Worm (Caenorhabditis elegans) whole organism, L4/young adult: ENCODE results near the gene pyp-1.

ENCODE experiments used
- W03F9.2 ChIP-seq: fragments of 150-350 bp; optimal IDR thresholded peaks from 2 replicates; lab custom pipeline; 2014; ENCODE audit warnings: missing biosample characterization, missing genetic modification characterization
- dao-5 ChIP-seq: sonication (generic microtip); optimal IDR thresholded peaks from 2 replicates; lab custom pipeline; 2016; ENCODE audit warnings: missing genotype, missing genetic modification characterization, moderate library complexity, missing compliant biosample characterization
- him-1 ChIP-seq: sonication (generic microtip); optimal IDR thresholded peaks from 2 replicates; lab custom pipeline; 2016; ENCODE audit warnings: missing genotype, missing genetic modification reagents, missing genetic modification characterization, missing compliant biosample characterization

The pyp-1 gene

ce11 chrIV:10016977-10017376 lies 18.3 kb upstream of the pyp-1 start, which contains the start of gene ent-7:
Gene ent-7 (plus strand): TSS chrIV:10017277.
- TF ChIP-seq W03F9.2 (tag; lab: Kevin White, UChicago) (no peak), dao-5 (tag; lab: Kevin White, UChicago) (no peak), him-1 (tag; lab: Kevin White, UChicago) (no peak)

- no peak for TF ChIP-seq W03F9.2 (tag; lab: Kevin White, UChicago)
- no peak for TF ChIP-seq him-1 (tag; lab: Kevin White, UChicago)
- TF ChIP-seq dao-5 (tag; lab: Kevin White, UChicago) = no peak
Observed at ce11 chrIV:10009536-10009935, 10.8 kb upstream of the pyp-1 start, which contains the start of gene magu-4. Gene magu-4 (plus strand): TSS chrIV:10009753.

- TF ChIP-seq him-1 (tag; lab: Kevin White, UChicago) (no peak), W03F9.2 (tag; lab: Kevin White, UChicago) (no peak), dao-5 (tag; lab: Kevin White, UChicago) (no peak)
Observed at ce11 chrIV:10007758-10008157, 9.0 kb upstream of the pyp-1 start.

- TF ChIP-seq W03F9.2 (tag; lab: Kevin White, UChicago) (no peak), dao-5 (tag; lab: Kevin White, UChicago) (no peak), him-1 (tag; lab: Kevin White, UChicago) (no peak)
Observed at ce11 chrIV:10006792-10007191, 8.1 kb upstream of the pyp-1 start, which contains the start of gene C47E12.13. Gene C47E12.13 (minus strand): TSS chrIV:10006892.

- TF ChIP-seq W03F9.2 (tag; lab: Kevin White, UChicago) (no peak), dao-5 (tag; lab: Kevin White, UChicago) (no peak), him-1 (tag; lab: Kevin White, UChicago) (no peak)
Observed at ce11 chrIV:10003372-10003771, 4.6 kb upstream of the pyp-1 start, which contains the start of the genes C47E12.2 and sars-1. Gene C47E12.2 (minus strand): TSS chrIV:10003502. Gene sars-1 (plus strand): TSS chrIV:10003726.

- TF ChIP-seq W03F9.2 (tag; lab: Kevin White, UChicago) (no peak), dao-5 (tag; lab: Kevin White, UChicago) (no peak), him-1 (tag; lab: Kevin White, UChicago) (no peak)
Observed at ce11 chrIV:10001748-10002147, 3.0 kb upstream of the pyp-1 start, which contains the start of gene C47E12.3. Gene C47E12.3 (minus strand): TSS chrIV:10001848.

- TF ChIP-seq dao-5 (tag; lab: Kevin White, UChicago) (no peak), W03F9.2 (tag; lab: Kevin White, UChicago) (peak; percentile 34)
Observed at ce11 chrIV:9994895-9995394, 3.8 kb downstream of the pyp-1 start, which contains the start of gene uba-1. Gene uba-1 (minus strand): TSS chrIV:9994945.

- TF ChIP-seq dao-5 (tag; lab: Kevin White, UChicago) (no peak), W03F9.2 (tag; lab: Kevin White, UChicago) (peak; percentile 50)
Observed at ce11 chrIV:9993403-9994132, 5.2 kb downstream of the pyp-1 start.

- TF ChIP-seq dao-5 (tag; lab: Kevin White, UChicago) (no peak), W03F9.2 (tag; lab: Kevin White, UChicago) (no peak), him-1 (tag; lab: Kevin White, UChicago) (no peak)
Observed at ce11 chrIV:9989416-9989815, 9.3 kb downstream of the pyp-1 start.

- TF ChIP-seq W03F9.2 (tag; lab: Kevin White, UChicago) (no peak), dao-5 (tag; lab: Kevin White, UChicago) (no peak), him-1 (tag; lab: Kevin White, UChicago) (no peak)
Observed at ce11 chrIV:9982895-9983294, 15.8 kb downstream of the pyp-1 start, which contains the start of gene mam-2. Gene mam-2 (plus strand): TSS chrIV:9983195.

- TF ChIP-seq him-1 (tag; lab: Kevin White, UChicago) = no peak
Observed at ce11 chrIV:9982226-9982794, 16.4 kb downstream of the pyp-1 start, which contains the start of gene rrp-1. Gene rrp-1 (minus strand): TSS chrIV:9982276.

ce11 chrIV:9977602-9978172 lies 21.0 kb downstream of the pyp-1 start, which contains the start of gene dhp-2:
Gene dhp-2 (plus strand): TSS chrIV:9978122.
- TF ChIP-seq W03F9.2 (tag; lab: Kevin White, UChicago) (no peak), him-1 (tag; lab: Kevin White, UChicago) (no peak), dao-5 (tag; lab: Kevin White, UChicago) (no peak)

ce11 chrIV:9976284-9976683 lies 22.4 kb downstream of the pyp-1 start, which contains the start of gene C47E12.14:
Gene C47E12.14 (minus strand): TSS chrIV:9976384.
- TF ChIP-seq him-1 (tag; lab: Kevin White, UChicago) (no peak), dao-5 (tag; lab: Kevin White, UChicago) (no peak), W03F9.2 (tag; lab: Kevin White, UChicago) (no peak)
